Worm (Caenorhabditis elegans): ENCODE results near the gene fkh-3.

fkh-3 gene

DNA sequence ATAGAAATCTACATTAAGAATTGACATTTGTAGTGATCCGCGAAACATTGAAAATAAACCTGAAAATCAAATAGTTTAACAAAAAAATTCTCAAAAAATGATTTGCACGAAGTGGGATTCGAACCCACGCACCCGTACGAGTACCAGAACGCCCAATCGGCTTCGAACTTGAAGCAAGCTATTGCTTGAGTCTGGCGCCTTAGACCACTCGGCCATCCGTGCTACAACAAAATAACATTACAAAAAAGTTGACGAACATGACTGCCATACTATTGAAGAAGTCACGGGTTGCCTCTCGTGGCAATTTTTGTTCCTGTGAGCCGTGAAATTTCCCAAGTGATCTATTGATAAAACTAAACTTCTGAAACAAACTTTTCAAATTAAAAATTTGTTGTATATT lies 20.0 kb upstream of the fkh-3 start:
- TF ChIP-seq unc-55 (GFP tag; optimal IDR thresholded peaks at IDR 0.05) (no peak), unc-42 (tag; optimal IDR thresholded peaks at IDR 0.05) (no peak), tbx-2 (tag; optimal IDR thresholded peaks at IDR 0.05) (no peak), F13H6.1 (tag; optimal IDR thresholded peaks at IDR 0.05) (no peak), fax-1 (tag; optimal IDR thresholded peaks at IDR 0.05) (no peak), odd-2 (tag; optimal IDR thresholded peaks at IDR 0.05) (no peak), unc-3 (GFP tag; conservative IDR thresholded peaks at IDR 0.05) (no peak), unc-3 (tag; optimal IDR thresholded peaks at IDR 0.05) (no peak), tbx-7 (tag; optimal IDR thresholded peaks at IDR 0.05) (no peak), ceh-6 (GFP tag; optimal IDR thresholded peaks at IDR 0.05) (no peak)

DNA sequence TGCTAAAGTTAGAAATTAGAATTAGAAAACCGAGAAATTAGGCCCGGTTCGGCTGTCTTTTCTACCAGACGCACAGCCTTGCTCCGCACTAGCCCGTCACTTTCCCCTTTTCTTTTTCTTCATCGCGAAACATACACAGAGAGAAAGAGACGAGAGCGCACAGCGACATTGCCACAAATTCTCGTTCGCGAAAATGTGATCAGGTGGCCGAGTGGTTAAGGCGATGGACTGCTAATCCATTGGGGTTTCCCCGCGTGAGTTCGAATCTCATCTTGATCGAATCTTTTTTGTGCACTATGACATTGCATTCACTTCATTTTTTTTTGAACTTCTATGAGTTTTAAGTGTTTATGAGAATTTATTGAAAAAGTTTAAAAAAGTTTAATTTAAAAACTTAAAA lies 19.2 kb upstream of the fkh-3 start:
- TF ChIP-seq sox-2 (GFP tag; IDR thresholded peaks at IDR 0.05) (no peak), tbx-2 (tag; optimal IDR thresholded peaks at IDR 0.05) (peak; percentile 3), sdc-2 (tag; optimal IDR thresholded peaks at IDR 0.05) (peak; percentile 97), ceh-6 (GFP tag; optimal IDR thresholded peaks at IDR 0.05) (peak; percentile 3), hlh-30 (tag; optimal IDR thresholded peaks at IDR 0.05; ENCODE audit: insufficient read depth) (peak; percentile 11), elt-2 (tag; optimal IDR thresholded peaks at IDR 0.05) (peak; percentile 21), ceh-31 (tag; optimal IDR thresholded peaks at IDR 0.05) (peak; percentile 37), rnt-1 (tag; optimal IDR thresholded peaks at IDR 0.05) (peak; percentile 37), ref-2 (tag; optimal IDR thresholded peaks at IDR 0.05) (peak; percentile 40), lim-6 (tag; optimal IDR thresholded peaks at IDR 0.05) (no peak), T23F11.4 (GFP tag; optimal IDR thresholded peaks at IDR 0.05) (no peak), dmd-4 (tag; optimal IDR thresholded peaks at IDR 0.05; ENCODE audit: borderline replicate concordance) (peak; percentile 10), unc-42 (tag; optimal IDR thresholded peaks at IDR 0.05) (no peak), che-1 (tag; optimal IDR thresholded peaks at IDR 0.05) (peak; percentile 28), nfya-1 (tag; optimal IDR thresholded peaks at IDR 0.05) (no peak), tbx-7 (tag; optimal IDR thresholded peaks at IDR 0.05) (no peak), fkh-6 (tag; optimal IDR thresholded peaks at IDR 0.05) (no peak), unc-3 (GFP tag; conservative IDR thresholded peaks at IDR 0.05) (0 out of 2 replicates have a peak, but pooled peaks have one; percentile 23), unc-3 (tag; optimal IDR thresholded peaks at IDR 0.05) (no peak), ceh-34 (tag; optimal IDR thresholded peaks at IDR 0.05) (peak; percentile 17), syd-9 (tag; optimal IDR thresholded peaks at IDR 0.05) (peak; percentile 16), ceh-18 (tag; optimal IDR thresholded peaks at IDR 0.05) (peak; percentile 4)

ce11 chrX:13435790-13436472 lies 12.7 kb upstream of the fkh-3 start, which contains the start of gene jmjd-3.3:
Gene jmjd-3.3, plus strand, starts transcription at chrX:13436422.
- no peak for TF ChIP-seq hlh-6 (tag; optimal IDR thresholded peaks at IDR 0.05)
- TF ChIP-seq ceh-19 (GFP tag; optimal IDR thresholded peaks at IDR 0.05): no peak
- no peak for TF ChIP-seq ttx-3 (tag; optimal IDR thresholded peaks at IDR 0.05)
- no peak for TF ChIP-seq ceh-48 (tag; optimal IDR thresholded peaks at IDR 0.05)
- TF ChIP-seq ceh-45 (GFP tag; IDR thresholded peaks at IDR 0.05): no peak
- no peak for TF ChIP-seq ceh-22 (tag; optimal IDR thresholded peaks at IDR 0.05)
- TF ChIP-seq sdc-2 (tag; optimal IDR thresholded peaks at IDR 0.05): no peak
- TF ChIP-seq ceh-6 (GFP tag; optimal IDR thresholded peaks at IDR 0.05): no peak
- TF ChIP-seq zip-5 (tag; optimal IDR thresholded peaks at IDR 0.05): no peak
- no peak for TF ChIP-seq fkh-6 (tag; optimal IDR thresholded peaks at IDR 0.05)
- TF ChIP-seq pha-2 (tag; optimal IDR thresholded peaks at IDR 0.05): no peak
- TF ChIP-seq ama-1 (optimal IDR thresholded peaks at IDR 0.05): no peak
- TF ChIP-seq hlh-13 (GFP tag; optimal IDR thresholded peaks at IDR 0.05): no peak
- no peak for TF ChIP-seq syd-9 (tag; optimal IDR thresholded peaks at IDR 0.05)
- TF ChIP-seq dve-1 (tag; optimal IDR thresholded peaks at IDR 0.05): no peak
- no peak for TF ChIP-seq ztf-16 (tag; optimal IDR thresholded peaks at IDR 0.05)
